Fruit fly (Drosophila melanogaster): Measurements from ENCODE around the gene Nepl6.
A peak's percentile ranks its signal among the peaks of the same experiment; 100 is the strongest.

Gene Nepl6

dm6 chr2L:6338367-6338975, 46.8 kb downstream of the Nepl6 start, which contains the start of the genes Pez and Cpr (continued):
- TF ChIP-seq nerfin-1 (tag; optimal IDR thresholded peaks at IDR 0.05) (no peak), TFAM (GFP tag; optimal IDR thresholded peaks at IDR 0.05) (no peak), CG7745 (tag; optimal IDR thresholded peaks at IDR 0.05) (no peak), CG17361 (GFP tag; IDR thresholded peaks at IDR 0.05) (no peak), Fer2 (tag; optimal IDR thresholded peaks at IDR 0.05) (no peak), B-H1 (GFP tag; IDR thresholded peaks at IDR 0.05) (peak; percentile 15; the same call in 2 of the 3 replicates), fd96Cb (tag; optimal IDR thresholded peaks at IDR 0.05) (no peak), chm (GFP tag; IDR thresholded peaks at IDR 0.05) (peak; percentile 74), bowl (GFP tag; IDR thresholded peaks at IDR 0.05) (no peak), gcm2 (GFP tag; optimal IDR thresholded peaks at IDR 0.05) (no peak), CG12299 (tag; optimal IDR thresholded peaks at IDR 0.05) (no peak), Dad (GFP tag; optimal IDR thresholded peaks at IDR 0.05) (peak; percentile 11), CG18599 (GFP tag; optimal IDR thresholded peaks at IDR 0.05) (peak; percentile 24), twi (tag; optimal IDR thresholded peaks at IDR 0.05) (no peak), sug (tag; optimal IDR thresholded peaks at IDR 0.05) (no peak), Hsf (GFP tag; optimal IDR thresholded peaks at IDR 0.05) (peak; percentile 31), amos (GFP tag; IDR thresholded peaks at IDR 0.05; ENCODE audit: partially characterized antibody) (peak; percentile 82), CG18476 (GFP tag; optimal IDR thresholded peaks at IDR 0.05) (peak; percentile 25), CG17829 (tag; optimal IDR thresholded peaks at IDR 0.05) (peak; percentile 37), CG3407 (GFP tag; optimal IDR thresholded peaks at IDR 0.05) (no peak), Nf-YB (GFP tag; optimal IDR thresholded peaks at IDR 0.05) (no peak), Mes4 (GFP tag; optimal IDR thresholded peaks at IDR 0.05) (peak; percentile 14), CG6813 (GFP tag; optimal IDR thresholded peaks at IDR 0.05) (no peak), sd (tag; optimal IDR thresholded peaks at IDR 0.05) (peak; percentile 49), CG5245 (GFP tag; optimal IDR thresholded peaks at IDR 0.05) (no peak), dmrt99B (tag; optimal IDR thresholded peaks at IDR 0.05) (no peak), HHEX (GFP tag; optimal IDR thresholded peaks at IDR 0.05) (peak; percentile 14), cg (GFP tag; optimal IDR thresholded peaks at IDR 0.05) (no peak), CG13287 (GFP tag; IDR thresholded peaks at IDR 0.05; ENCODE audit: partially characterized antibody) (peak; percentile 81), CHES-1-like (GFP tag; optimal IDR thresholded peaks at IDR 0.05) (no peak), Sry-δ (GFP tag; optimal IDR thresholded peaks at IDR 0.05) (peak; percentile 55), Optix (GFP tag; IDR thresholded peaks at IDR 0.05) (0 out of 3 replicates have a peak, but pooled peaks have one; percentile 19), CG11696 (GFP tag; IDR thresholded peaks at IDR 0.05) (peak; percentile 78), Abd-B (GFP tag; optimal IDR thresholded peaks at IDR 0.05) (no peak), CG14710 (tag; optimal IDR thresholded peaks at IDR 0.05) (peak; percentile 19), Opbp (GFP tag; IDR thresholded peaks at IDR 0.05; ENCODE audit: partially characterized antibody) (peak; percentile 79), CG17186 (GFP tag; optimal IDR thresholded peaks at IDR 0.05) (peak; percentile 75), insv (GFP tag; optimal IDR thresholded peaks at IDR 0.05) (peak in 1 of 2 experiments; percentile 44), D19B (GFP tag; optimal IDR thresholded peaks at IDR 0.05) (no peak), CG30020 (tag; optimal IDR thresholded peaks at IDR 0.05) (no peak), Trl (optimal IDR thresholded peaks at IDR 0.05) (no peak), Trl (GFP tag; optimal IDR thresholded peaks at IDR 0.05) (peak; percentile 26), ap (GFP tag; IDR thresholded peaks at IDR 0.05) (no peak), Sox102F (GFP tag; optimal IDR thresholded peaks at IDR 0.05) (no peak), CG5953 (GFP tag; IDR thresholded peaks at IDR 0.05) (no peak), CG11723 (GFP tag; optimal IDR thresholded peaks at IDR 0.05) (no peak), gsb-n (tag; optimal IDR thresholded peaks at IDR 0.05) (no peak), odd (GFP tag; optimal IDR thresholded peaks at IDR 0.05) (peak; percentile 60), CG7372 (GFP tag; IDR thresholded peaks at IDR 0.05) (no peak), CG16815 (GFP tag; optimal IDR thresholded peaks at IDR 0.05) (no peak)

Data from whole organism, embryonic.